Fruit fly (Drosophila melanogaster): ENCODE results near the gene CG10949.

The CG10949 gene

dm6 chr2L:20428756-20429408 lies 12.2 kb upstream of the CG10949 start (continued):
- no peak for TF ChIP-seq her (GFP tag; optimal IDR thresholded peaks at IDR 0.05)
- no peak for TF ChIP-seq CG10462 (GFP tag; optimal IDR thresholded peaks at IDR 0.05)
- TF ChIP-seq sob (GFP tag; IDR thresholded peaks at IDR 0.05), result no peak
- no peak for TF ChIP-seq Tbp (GFP tag; optimal IDR thresholded peaks at IDR 0.05)
- TF ChIP-seq tll (GFP tag; optimal IDR thresholded peaks at IDR 0.05), result no peak
- no peak for TF ChIP-seq pan (optimal IDR thresholded peaks at IDR 0.05)
- TF ChIP-seq pan (GFP tag; optimal IDR thresholded peaks at IDR 0.05 in 1 of 2, IDR thresholded peaks at IDR 0.05 in 1 of 2), result no peak
- no peak for TF ChIP-seq CG6683 (GFP tag; optimal IDR thresholded peaks at IDR 0.05)
- TF ChIP-seq CG10565 (GFP tag; optimal IDR thresholded peaks at IDR 0.05), result no peak
- no peak for TF ChIP-seq CG18764 (GFP tag; optimal IDR thresholded peaks at IDR 0.05)
- TF ChIP-seq nom (GFP tag; optimal IDR thresholded peaks at IDR 0.05), result peak; percentile 53
- peak; percentile 55 for TF ChIP-seq CG17186 (GFP tag; optimal IDR thresholded peaks at IDR 0.05)
- no peak for TF ChIP-seq bcd (GFP tag; optimal IDR thresholded peaks at IDR 0.05)
- no peak for TF ChIP-seq CG17328 (GFP tag; IDR thresholded peaks at IDR 0.05)
- no peak for TF ChIP-seq CG6765 (GFP tag; optimal IDR thresholded peaks at IDR 0.05)
- TF ChIP-seq Hr51 (GFP tag; optimal IDR thresholded peaks at IDR 0.05), result no peak
- peak; percentile 34 for TF ChIP-seq gfzf (GFP tag; optimal IDR thresholded peaks at IDR 0.05)
- no peak for TF ChIP-seq CG14710 (tag; optimal IDR thresholded peaks at IDR 0.05)
- no peak for TF ChIP-seq ro (GFP tag; IDR thresholded peaks at IDR 0.05)
- peak; percentile 12 for TF ChIP-seq org-1 (GFP tag; optimal IDR thresholded peaks at IDR 0.05)
- TF ChIP-seq da (GFP tag; optimal IDR thresholded peaks at IDR 0.05), result no peak
- TF ChIP-seq oc (tag; optimal IDR thresholded peaks at IDR 0.05), result no peak
- TF ChIP-seq CG15479 (GFP tag; optimal IDR thresholded peaks at IDR 0.05), result no peak
- TF ChIP-seq CG11695 (GFP tag; IDR thresholded peaks at IDR 0.05), result no peak
- TF ChIP-seq H15 (GFP tag; IDR thresholded peaks at IDR 0.05), result no peak
- TF ChIP-seq ftz-f1 (GFP tag; optimal IDR thresholded peaks at IDR 0.05), result peak; percentile 32
- no peak for TF ChIP-seq unpg (GFP tag; optimal IDR thresholded peaks at IDR 0.05)
- no peak for TF ChIP-seq lmd (GFP tag; IDR thresholded peaks at IDR 0.05)
- no peak for TF ChIP-seq dpn (GFP tag; optimal IDR thresholded peaks at IDR 0.05)
- TF ChIP-seq row (GFP tag; IDR thresholded peaks at IDR 0.05), result peak; percentile 54
- peak; percentile 16 for TF ChIP-seq odd (GFP tag; optimal IDR thresholded peaks at IDR 0.05)
- no peak for TF ChIP-seq kay (GFP tag; optimal IDR thresholded peaks at IDR 0.05)
- TF ChIP-seq run (tag; optimal IDR thresholded peaks at IDR 0.05), result peak; percentile 25
- peak; percentile 0 for TF ChIP-seq CG17829 (tag; optimal IDR thresholded peaks at IDR 0.05)
- TF ChIP-seq Jarid2 (GFP tag; optimal IDR thresholded peaks at IDR 0.05), result no peak
- no peak for TF ChIP-seq ken (GFP tag; IDR thresholded peaks at IDR 0.05)
- no peak for TF ChIP-seq CG18599 (GFP tag; optimal IDR thresholded peaks at IDR 0.05)
- TF ChIP-seq danr (GFP tag; IDR thresholded peaks at IDR 0.05), result no peak
- no peak for TF ChIP-seq HLH3B (GFP tag; IDR thresholded peaks at IDR 0.05)
- peak; percentile 74 for TF ChIP-seq stwl (tag; optimal IDR thresholded peaks at IDR 0.05)
- no peak for TF ChIP-seq maf-S (GFP tag; optimal IDR thresholded peaks at IDR 0.05)
- no peak for TF ChIP-seq CG10979 (tag; optimal IDR thresholded peaks at IDR 0.05)
- no peak for TF ChIP-seq tna (GFP tag; IDR thresholded peaks at IDR 0.05; ENCODE audit: partially characterized antibody)
- TF ChIP-seq CG30403 (GFP tag; optimal IDR thresholded peaks at IDR 0.05), result no peak
- TF ChIP-seq mirr (GFP tag; optimal IDR thresholded peaks at IDR 0.05), result peak; percentile 48
- TF ChIP-seq CG18011 (GFP tag; optimal IDR thresholded peaks at IDR 0.05), result peak; percentile 12
- TF ChIP-seq Meics (GFP tag; optimal IDR thresholded peaks at IDR 0.05), result peak; percentile 100
- peak; percentile 24 for TF ChIP-seq CTCF (GFP tag; optimal IDR thresholded peaks at IDR 0.05)
- TF ChIP-seq gsb-n (tag; optimal IDR thresholded peaks at IDR 0.05), result no peak
- no peak for TF ChIP-seq Mrtf (GFP tag; IDR thresholded peaks at IDR 0.05)
- no peak for TF ChIP-seq br (optimal IDR thresholded peaks at IDR 0.05)
